Worm (Caenorhabditis elegans) whole organism, early embryonic: Measurements from ENCODE around the gene col-14.

Experiments
- B0310.2 ChIP-seq: sonication (generic microtip); optimal IDR thresholded peaks from 2 replicates; lab custom pipeline; 2016; ENCODE audit warnings: mild to moderate bottlenecking, missing genetic modification characterization, missing compliant biosample characterization
- F13C5.2 ChIP-seq: sonication (generic microtip); optimal IDR thresholded peaks from 2 replicates; lab custom pipeline; 2017; ENCODE audit warnings: mild to moderate bottlenecking, missing genetic modification characterization, inconsistent platforms, missing compliant biosample characterization
- aly-1 ChIP-seq: sonication (generic microtip); optimal IDR thresholded peaks from 2 replicates; lab custom pipeline; 2016; ENCODE audit warnings: missing genetic modification characterization, missing compliant biosample characterization
- ama-1 ChIP-seq: fragments of 150-350 bp; optimal IDR thresholded peaks from 2 replicates; lab custom pipeline; 2014
- ceh-13 ChIP-seq: fragments of 200-800 bp; sonication (Bioruptor generic); optimal IDR thresholded peaks from 2 replicates; lab custom pipeline; 2018; ENCODE audit warnings: mild to moderate bottlenecking, missing genetic modification characterization, missing compliant biosample characterization
- ceh-36 ChIP-seq: sonication (generic microtip); optimal IDR thresholded peaks from 2 replicates; lab custom pipeline; 2016; ENCODE audit warnings: missing genetic modification characterization, inconsistent platforms, missing compliant biosample characterization
- ets-7 ChIP-seq: sonication (generic microtip); optimal IDR thresholded peaks from 2 replicates; lab custom pipeline; 2016; ENCODE audit warnings: missing genotype, missing genetic modification characterization, missing compliant biosample characterization
- flt-1 ChIP-seq: fragments of 200-800 bp; sonication (Bioruptor generic); IDR thresholded peaks from 2 replicates; pipeline ENCODE4 v1.3.6; 2022; ENCODE audit warnings: missing genetic modification characterization, missing compliant biosample characterization
- hmbx-1 ChIP-seq: sonication (generic microtip); optimal IDR thresholded peaks from 2 replicates; lab custom pipeline; 2016; ENCODE audit warnings: mild to moderate bottlenecking, missing genetic modification characterization, missing compliant biosample characterization
- hmg-4 ChIP-seq: fragments of 200-800 bp; sonication (Bioruptor generic); optimal IDR thresholded peaks from 2 replicates; lab custom pipeline; 2018; ENCODE audit warnings: mild to moderate bottlenecking, missing genetic modification characterization, missing compliant biosample characterization
- hnd-1 ChIP-seq: sonication (generic microtip); optimal IDR thresholded peaks from 2 replicates; lab custom pipeline; 2016; ENCODE audit warnings: missing genetic modification characterization, missing compliant biosample characterization
- pes-1 ChIP-seq: fragments of 200-800 bp; sonication (Bioruptor generic); IDR thresholded peaks from 2 replicates; pipeline ENCODE4 v1.3.6; 2022; ENCODE audit warnings: missing genetic modification reagents, missing genetic modification characterization, missing compliant biosample characterization
- scrt-1 ChIP-seq: fragments of 200-800 bp; sonication (Bioruptor generic); IDR thresholded peaks from 2 replicates; pipeline ENCODE4 v1.3.6; 2022; ENCODE audit warnings: missing genetic modification characterization, missing compliant biosample characterization
- sea-1 ChIP-seq: fragments of 200-800 bp; sonication (Bioruptor generic); conservative IDR thresholded peaks from 2 replicates; pipeline ENCODE4 v1.3.6; 2022; ENCODE audit warnings: missing genetic modification characterization, missing compliant biosample characterization
- tbx-11 ChIP-seq: fragments of 200-800 bp; sonication (Bioruptor generic); IDR thresholded peaks from 2 replicates; pipeline ENCODE4 v1.3.6; 2022; ENCODE audit warnings: missing genetic modification characterization, missing compliant biosample characterization
- tbx-37 ChIP-seq: fragments of 200-800 bp; sonication (Bioruptor generic); conservative IDR thresholded peaks from 2 replicates; pipeline ENCODE4 v1.3.6; 2022; ENCODE audit warnings: missing genetic modification reagents, missing genetic modification characterization, missing compliant biosample characterization
- tra-4 ChIP-seq: sonication (generic microtip); optimal IDR thresholded peaks from 2 replicates; lab custom pipeline; 2017; ENCODE audit warnings: missing genetic modification characterization, missing compliant biosample characterization

col-14 gene

DNA sequence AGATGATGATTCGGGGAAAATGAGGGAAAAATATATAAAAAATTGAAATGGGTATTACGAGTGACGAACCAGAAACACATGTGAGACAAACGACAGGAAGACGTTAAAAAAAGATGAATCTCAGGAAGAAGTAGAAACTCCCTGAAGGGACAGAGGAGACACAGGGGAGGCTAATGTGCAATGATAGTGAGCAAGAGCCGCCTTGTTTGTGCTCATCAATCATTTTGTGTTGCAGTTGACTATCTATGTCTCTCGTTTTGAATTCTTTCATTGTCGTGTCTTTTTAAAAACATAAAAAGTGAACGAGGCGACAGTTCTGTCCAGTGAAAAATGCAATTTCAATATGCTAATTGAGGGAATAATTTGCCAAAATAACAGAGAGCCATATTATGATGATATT is 28.3 kb upstream of the col-14 start:
- TF ChIP-seq ceh-13 (GFP tag; lab: Kevin White, UChicago) (no peak), aly-1 (tag; lab: Kevin White, UChicago) (no peak), tbx-37 (no peak), ceh-36 (tag; lab: Kevin White, UChicago) (no peak)

DNA sequence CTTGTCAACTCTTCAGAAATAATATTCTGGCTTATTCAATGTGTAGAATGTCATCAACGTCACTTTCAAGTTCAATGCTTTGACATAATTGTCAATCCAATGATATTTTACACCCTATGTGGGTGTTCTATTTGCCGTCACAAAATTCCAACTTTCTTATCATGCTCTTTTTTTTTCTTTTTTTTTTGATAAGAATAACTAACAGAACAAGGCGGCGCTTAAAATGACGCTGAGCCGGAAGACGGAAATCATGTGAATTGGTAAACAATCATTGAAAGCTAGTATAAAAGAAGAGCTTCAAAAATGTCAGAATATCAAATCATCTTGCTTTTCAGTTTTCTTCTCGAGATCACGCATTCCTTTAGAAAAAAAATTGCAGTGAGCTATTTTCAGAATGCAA is 26.9 kb upstream of the col-14 start, which contains the start of gene C50F7.5:
Gene C50F7.5 (plus strand): TSS at position 395 of the 400 bp plus-strand sequence.
- no peak for TF ChIP-seq flt-1 (GFP tag; lab: Robert Waterston, UW)
- no peak for TF ChIP-seq sea-1 (GFP tag; lab: Robert Waterston, UW)
- no peak for TF ChIP-seq pes-1

DNA sequence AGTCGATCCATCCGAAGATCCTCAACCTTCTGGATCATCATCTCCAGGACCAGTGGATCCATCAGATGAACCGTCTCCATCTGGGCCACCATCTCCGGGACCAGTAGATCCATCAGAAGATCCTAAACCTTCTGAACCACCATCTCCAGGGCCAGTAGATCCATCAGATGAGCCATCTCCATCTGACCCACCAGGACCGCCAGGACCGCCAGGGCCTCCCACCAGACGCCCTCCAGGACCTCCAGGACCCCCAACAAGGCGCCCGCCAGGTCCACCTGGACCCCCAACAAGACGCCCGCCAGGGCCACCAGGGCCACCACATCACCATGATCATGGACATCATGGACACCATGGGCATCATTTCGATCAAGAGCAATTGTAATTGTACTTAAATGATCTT is 25.9 kb upstream of the col-14 start:
- TF ChIP-seq hmg-4 (GFP tag; lab: Kevin White, UChicago) (no peak), B0310.2 (no peak), ama-1 (lab: Kevin White, UChicago) (no peak), tbx-37 (no peak), ceh-13 (GFP tag; lab: Kevin White, UChicago) (no peak), pes-1 (no peak), scrt-1 (GFP tag; lab: Robert Waterston, UW) (no peak), F13C5.2 (tag; lab: Kevin White, UChicago) (no peak), ets-7 (tag; lab: Kevin White, UChicago) (no peak), sea-1 (GFP tag; lab: Robert Waterston, UW) (no peak), tbx-11 (GFP tag; lab: Robert Waterston, UW) (no peak), aly-1 (tag; lab: Kevin White, UChicago) (no peak)

DNA sequence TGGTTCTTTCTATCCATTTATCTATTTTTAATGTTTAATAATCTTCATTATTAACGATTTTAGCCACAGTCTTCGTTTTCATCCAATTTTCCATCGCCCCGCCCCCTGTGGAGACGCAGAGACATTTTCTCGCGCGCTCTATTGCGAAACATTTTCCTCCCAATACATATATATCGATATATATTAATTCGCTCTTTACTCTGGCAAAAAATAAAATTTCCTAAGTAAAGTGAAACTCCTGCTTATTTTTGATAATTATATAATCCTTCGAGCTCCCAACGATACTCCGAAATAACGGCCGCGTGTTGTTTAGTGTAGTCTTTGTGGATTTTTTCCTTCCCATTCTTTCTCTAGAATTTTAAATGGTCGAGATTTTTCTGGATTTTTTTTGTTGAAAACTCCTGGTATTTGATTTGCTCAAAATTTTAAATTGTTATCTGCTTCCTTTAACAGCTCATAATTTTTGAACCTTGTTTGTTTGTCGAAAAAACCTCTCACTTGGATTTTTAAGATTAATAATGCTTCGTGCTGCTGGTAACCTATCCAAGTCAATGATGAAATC is 24.7 kb upstream of the col-14 start, which contains the start of gene sucg-1:
Gene sucg-1 (plus strand): TSS at position 512 of the 562 bp plus-strand sequence.
- TF ChIP-seq flt-1 (GFP tag; lab: Robert Waterston, UW) (no peak), scrt-1 (GFP tag; lab: Robert Waterston, UW) (no peak), ceh-13 (GFP tag; lab: Kevin White, UChicago) (no peak), ets-7 (tag; lab: Kevin White, UChicago) (no peak), tra-4 (tag; lab: Kevin White, UChicago) (no peak), hmg-4 (GFP tag; lab: Kevin White, UChicago) (no peak), aly-1 (tag; lab: Kevin White, UChicago) (no peak), ceh-36 (tag; lab: Kevin White, UChicago) (no peak), ama-1 (lab: Kevin White, UChicago) (no peak), pes-1 (no peak), B0310.2 (no peak), tbx-37 (no peak), sea-1 (GFP tag; lab: Robert Waterston, UW) (no peak), F13C5.2 (tag; lab: Kevin White, UChicago) (no peak), hmbx-1 (tag; lab: Kevin White, UChicago) (no peak), tbx-11 (GFP tag; lab: Robert Waterston, UW) (no peak), hnd-1 (tag; lab: Kevin White, UChicago) (no peak)

DNA sequence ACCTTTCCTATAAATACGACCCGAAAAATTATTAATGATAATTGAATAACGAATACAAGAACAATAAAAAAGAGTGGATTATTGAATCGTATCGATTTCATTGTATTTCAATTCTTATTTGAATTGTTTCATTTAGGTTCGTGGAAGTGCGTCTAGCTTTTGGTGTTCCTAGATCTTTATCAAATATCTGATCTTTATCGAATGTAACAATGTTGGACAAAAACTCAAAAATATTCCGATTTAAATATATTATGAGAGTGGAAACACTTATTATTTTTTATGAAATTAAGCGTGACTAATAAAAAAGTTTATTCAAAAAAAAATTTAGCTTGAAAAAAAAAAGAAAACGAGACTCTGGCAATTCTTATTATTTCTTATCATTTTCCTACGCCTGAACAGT is 21.2 kb upstream of the col-14 start, which contains the start of the genes C50F7.9 and C50F7.3:
Gene C50F7.9 (minus strand): TSS at position 101 of the 400 bp plus-strand sequence.
Gene C50F7.3 (plus strand): TSS at position 370 of the 400 bp plus-strand sequence.
- TF ChIP-seq hmbx-1 (tag; lab: Kevin White, UChicago) (no peak), B0310.2 (no peak), tbx-11 (GFP tag; lab: Robert Waterston, UW) (no peak), scrt-1 (GFP tag; lab: Robert Waterston, UW) (no peak), pes-1 (no peak), F13C5.2 (tag; lab: Kevin White, UChicago) (no peak), aly-1 (tag; lab: Kevin White, UChicago) (no peak), hmg-4 (GFP tag; lab: Kevin White, UChicago) (no peak), ceh-13 (GFP tag; lab: Kevin White, UChicago) (no peak), ets-7 (tag; lab: Kevin White, UChicago) (no peak), ama-1 (lab: Kevin White, UChicago) (no peak), flt-1 (GFP tag; lab: Robert Waterston, UW) (no peak)

DNA sequence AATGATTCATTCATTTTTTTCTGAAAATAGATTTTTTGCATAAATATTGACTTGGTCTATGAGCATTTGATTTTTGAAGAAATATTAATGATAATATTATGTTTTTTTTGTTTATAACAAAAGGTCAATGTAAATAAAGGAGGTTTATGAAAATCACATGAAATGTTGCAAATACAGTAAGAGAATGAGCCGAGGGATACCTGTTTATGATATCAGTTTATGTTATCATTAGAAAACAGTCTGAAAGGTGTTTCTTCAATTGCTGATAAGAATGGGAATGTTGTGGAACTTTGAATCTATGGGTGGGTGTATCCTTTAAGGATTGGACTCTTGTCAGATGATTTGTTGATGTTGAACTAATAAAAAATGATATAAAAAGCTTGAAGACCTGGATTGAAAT is 19.0 kb upstream of the col-14 start:
- TF ChIP-seq hnd-1 (tag; lab: Kevin White, UChicago), result no peak
- no peak for TF ChIP-seq hmg-4 (GFP tag; lab: Kevin White, UChicago)
- no peak for TF ChIP-seq tra-4 (tag; lab: Kevin White, UChicago)
- TF ChIP-seq ets-7 (tag; lab: Kevin White, UChicago), result no peak
- no peak for TF ChIP-seq F13C5.2 (tag; lab: Kevin White, UChicago)
- no peak for TF ChIP-seq aly-1 (tag; lab: Kevin White, UChicago)
- no peak for TF ChIP-seq ceh-13 (GFP tag; lab: Kevin White, UChicago)
- TF ChIP-seq scrt-1 (GFP tag; lab: Robert Waterston, UW), result no peak
- no peak for TF ChIP-seq hmbx-1 (tag; lab: Kevin White, UChicago)
- no peak for TF ChIP-seq flt-1 (GFP tag; lab: Robert Waterston, UW)
- no peak for TF ChIP-seq ama-1 (lab: Kevin White, UChicago)
- no peak for TF ChIP-seq sea-1 (GFP tag; lab: Robert Waterston, UW)
- no peak for TF ChIP-seq tbx-11 (GFP tag; lab: Robert Waterston, UW)
- no peak for TF ChIP-seq B0310.2
- TF ChIP-seq pes-1, result no peak
- no peak for TF ChIP-seq ceh-36 (tag; lab: Kevin White, UChicago)

DNA sequence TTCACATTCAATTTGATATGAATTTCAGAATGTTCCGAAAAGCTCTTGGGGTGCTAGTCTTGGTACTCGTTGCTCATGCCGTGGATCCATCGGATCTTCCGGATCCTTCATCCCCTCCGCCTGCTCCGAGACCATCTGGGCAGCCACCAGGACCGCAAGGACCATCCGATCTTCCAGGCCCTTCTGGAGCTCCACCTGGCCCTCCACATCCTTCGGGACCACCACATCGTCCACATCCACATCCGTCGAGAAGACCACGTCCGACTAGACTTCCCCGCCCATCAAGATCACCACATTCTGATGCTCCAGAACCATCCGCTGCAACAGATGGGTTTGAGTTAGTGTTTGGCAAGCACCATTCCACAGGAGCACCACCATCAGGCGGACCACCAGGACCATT is 18.6 kb upstream of the col-14 start, which contains the start of gene clx-1:
Gene clx-1 (plus strand): TSS at position 30 of the 400 bp plus-strand sequence.
- TF ChIP-seq ceh-13 (GFP tag; lab: Kevin White, UChicago) (no peak), ceh-36 (tag; lab: Kevin White, UChicago) (no peak), tbx-37 (no peak), aly-1 (tag; lab: Kevin White, UChicago) (no peak), ama-1 (lab: Kevin White, UChicago) (no peak), tbx-11 (GFP tag; lab: Robert Waterston, UW) (no peak), B0310.2 (no peak), scrt-1 (GFP tag; lab: Robert Waterston, UW) (no peak), flt-1 (GFP tag; lab: Robert Waterston, UW) (no peak)
